Worm (Caenorhabditis elegans): ENCODE measurements around the gene F34H10.1.

DNA sequence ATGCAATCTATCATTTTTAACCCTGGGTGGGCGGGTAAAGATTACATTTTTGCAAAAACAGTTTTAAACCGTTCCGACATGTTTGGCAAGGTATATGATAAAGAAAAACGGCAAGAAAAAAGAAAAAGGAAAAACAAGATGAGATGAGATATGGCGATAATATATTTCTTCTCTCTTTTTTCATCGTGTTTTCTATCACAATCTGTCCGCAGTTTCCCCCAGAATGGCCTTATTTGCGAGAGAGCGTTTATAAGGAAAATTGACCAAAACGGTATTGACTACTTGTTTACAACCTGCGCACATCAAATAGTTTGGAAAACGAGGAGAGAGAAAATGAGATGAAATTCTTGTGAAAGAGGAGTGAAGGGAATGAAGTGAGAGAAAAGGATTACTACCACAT lies 41.5 kb downstream of the F34H10.1 start:
- TF ChIP-seq unc-62 (GFP tag; optimal IDR thresholded peaks at IDR 0.05) (no peak), drap-1 (GFP tag; optimal IDR thresholded peaks at IDR 0.05) (no peak), snpc-4 (tag; optimal IDR thresholded peaks at IDR 0.05) (no peak), elt-1 (tag; optimal IDR thresholded peaks at IDR 0.05; ENCODE audit: borderline replicate concordance, insufficient read depth) (peak; percentile 79), ceh-83 (GFP tag; optimal IDR thresholded peaks at IDR 0.05) (no peak), nhr-237 (tag; optimal IDR thresholded peaks at IDR 0.05) (no peak), unc-39 (tag; optimal IDR thresholded peaks at IDR 0.05) (no peak), blmp-1 (tag; optimal IDR thresholded peaks at IDR 0.05) (no peak), nhr-76 (tag; optimal IDR thresholded peaks at IDR 0.05) (no peak), elt-3 (tag; optimal IDR thresholded peaks at IDR 0.05) (no peak)

Measured in whole organism, mixed stage, embryonic.